Fruit fly (Drosophila melanogaster) whole organism, embryonic: ENCODE data around the gene Cpsf5.

Experiments used
- CG10979 ChIP-seq: fragments of 200-800 bp; sonication (Bioruptor generic); optimal IDR thresholded peaks from 2 replicates; lab custom pipeline; 2018; ENCODE audit warnings: missing biosample characterization, mild to moderate bottlenecking, missing genetic modification characterization, moderate library complexity
- Dip3 ChIP-seq: fragments of 200-800 bp; sonication (Bioruptor generic); optimal IDR thresholded peaks from 3 replicates; lab custom pipeline; 2016; ENCODE audit warnings: missing biosample characterization, missing genetic modification characterization
- Hmx ChIP-seq: fragments of 200-800 bp; sonication (Bioruptor generic); optimal IDR thresholded peaks from 2 replicates; lab custom pipeline; 2016; ENCODE audit warnings: missing biosample characterization, missing genetic modification characterization
- Mrtf ChIP-seq: fragments of 200-800 bp; sonication (Bioruptor generic); IDR thresholded peaks from 3 replicates; pipeline ENCODE4 v1.3.6; 2022; ENCODE audit warnings: missing biosample characterization, missing genetic modification characterization
- Poxn ChIP-seq: fragments of 200-800 bp; sonication (Bioruptor generic); IDR thresholded peaks from 2 replicates; pipeline ENCODE4 v1.3.6; 2022; ENCODE audit warnings: missing biosample characterization, missing genetic modification characterization
- en ChIP-seq: fragments of 200-800 bp; sonication (Bioruptor generic); optimal IDR thresholded peaks from 2 replicates; lab custom pipeline; 2016; ENCODE audit warnings: missing biosample characterization, missing genetic modification characterization
- klu ChIP-seq: fragments of 200-800 bp; sonication (Bioruptor generic); IDR thresholded peaks from 2 replicates; pipeline ENCODE4 v1.3.6; 2022; ENCODE audit warnings: missing biosample characterization, missing genetic modification characterization
- lola ChIP-seq, 3 experiments: fragments of >200 bp in 2 of 3; fragments of 200-800 bp in 1 of 3; sonication (Bioruptor generic) in 1 of 3; optimal IDR thresholded peaks; 2 replicates each; lab custom pipeline; 2017 to 2019; ENCODE audit warnings: missing biosample characterization in 3 of 3, missing genetic modification characterization in 3 of 3, mild to moderate bottlenecking in 1 of 3, moderate library complexity in 1 of 3

dm6 chr3L:9431848-9432623 is 21.2 kb downstream of the Cpsf5 start:
- TF ChIP-seq Dip3, result no peak
- TF ChIP-seq Hmx (GFP tag; lab: Kevin White, UChicago), result no peak
- TF ChIP-seq CG10979 (tag; lab: Kevin White, UChicago), result no peak
- no peak for TF ChIP-seq Poxn (GFP tag; lab: Robert Waterston, UW)
- no peak for TF ChIP-seq Mrtf
- TF ChIP-seq en (GFP tag; lab: Kevin White, UChicago), result no peak
- no peak for TF ChIP-seq klu (GFP tag; lab: Robert Waterston, UW)
- no peak for TF ChIP-seq lola (GFP tag; optimal IDR thresholded peaks at IDR 0.05; lab: Kevin White, UChicago)
